Fruit fly (Drosophila melanogaster) whole organism, wandering third instar larva: Measurements from ENCODE around the gene CG42233.

Source experiments
- Abd-B ChIP-seq: fragments of >200 bp; optimal IDR thresholded peaks from 2 replicates; lab custom pipeline; 2017; ENCODE audit warnings: missing biosample characterization, missing genetic modification characterization
- CG32264 ChIP-seq: fragments of 200-800 bp; sonication (Bioruptor generic); optimal IDR thresholded peaks from 2 replicates; lab custom pipeline; 2016; ENCODE audit warnings: missing biosample characterization, missing genetic modification characterization
- CG9705 ChIP-seq: fragments of 200-800 bp; sonication (Bioruptor generic); optimal IDR thresholded peaks from 2 replicates; lab custom pipeline; 2018; ENCODE audit warnings: missing biosample characterization, mild to moderate bottlenecking, missing genetic modification characterization
- CrebA ChIP-seq: fragments of 200-800 bp; sonication (Bioruptor generic); optimal IDR thresholded peaks from 2 replicates; lab custom pipeline; 2016; ENCODE audit warnings: missing biosample characterization, mild to moderate bottlenecking, missing genetic modification characterization, borderline replicate concordance
- Dfd ChIP-seq: fragments of >200 bp; optimal IDR thresholded peaks from 2 replicates; lab custom pipeline; 2017; ENCODE audit warnings: missing biosample characterization, missing genetic modification characterization
- Dif ChIP-seq: fragments of 200-275, 200-300 bp; sonication (Bioruptor generic); optimal IDR thresholded peaks from 2 replicates; lab custom pipeline; 2018; ENCODE audit warnings: missing biosample characterization, missing genetic modification characterization; ENCODE audit not compliant: partially characterized antibody
- HLH106 ChIP-seq: fragments of 200-800 bp; optimal IDR thresholded peaks from 3 replicates; lab custom pipeline; 2019; ENCODE audit warnings: missing biosample characterization, mild to moderate bottlenecking, missing genetic modification characterization, moderate library complexity
- Hnf4 ChIP-seq: fragments of 200-800 bp; sonication (Bioruptor generic); optimal IDR thresholded peaks from 2 replicates; lab custom pipeline; 2016; ENCODE audit warnings: missing biosample characterization, mild to moderate bottlenecking, missing genetic modification characterization
- Hr78 ChIP-seq: fragments of >200 bp; optimal IDR thresholded peaks from 2 replicates; lab custom pipeline; 2017; ENCODE audit warnings: missing biosample characterization, missing genetic modification characterization
- Hr83 ChIP-seq: fragments of 200-300 bp; sonication (Bioruptor generic); optimal IDR thresholded peaks from 2 replicates; lab custom pipeline; 2016; ENCODE audit warnings: missing biosample characterization, mild to moderate bottlenecking, missing genetic modification characterization, moderate library complexity; ENCODE audit not compliant: poor library complexity, severe bottlenecking
- Jra ChIP-seq: sonication (Bioruptor generic); optimal IDR thresholded peaks from 2 replicates; lab custom pipeline; 2016; ENCODE audit warnings: missing biosample characterization, missing genetic modification characterization
- Mio ChIP-seq: sonication (Bioruptor generic); optimal IDR thresholded peaks from 2 replicates; lab custom pipeline; 2016; ENCODE audit warnings: missing biosample characterization, missing genetic modification characterization
- Myc ChIP-seq: fragments of >200 bp; optimal IDR thresholded peaks from 2 replicates; lab custom pipeline; 2017
- N ChIP-seq: fragments of >200 bp; optimal IDR thresholded peaks from 2 replicates; lab custom pipeline; 2018; ENCODE audit warnings: missing biosample characterization, missing external identifiers, missing genetic modification characterization
- OdsH ChIP-seq: fragments of 200-800 bp; sonication (Bioruptor generic); optimal IDR thresholded peaks from 2 replicates; lab custom pipeline; 2016; ENCODE audit warnings: missing biosample characterization, mild to moderate bottlenecking, missing genetic modification characterization
- Rel ChIP-seq, 2 experiments: fragments of 200-800 bp; sonication (Bioruptor generic) in 1 of 2; optimal IDR thresholded peaks; 2 replicates in 1 of 2; 3 replicates in 1 of 2; lab custom pipeline; 2016 to 2019; ENCODE audit warnings: mild to moderate bottlenecking in 2 of 2, missing biosample characterization in 2 of 2, missing genetic modification characterization in 2 of 2, moderate library complexity in 1 of 2
- Vsx2 ChIP-seq: fragments of 200-300, 225-300 bp; sonication (Bioruptor generic); optimal IDR thresholded peaks from 2 replicates; lab custom pipeline; 2018; ENCODE audit warnings: missing biosample characterization, missing genetic modification characterization; ENCODE audit not compliant: partially characterized antibody
- br ChIP-seq: fragments of 200-800 bp; sonication (Bioruptor generic); optimal IDR thresholded peaks from 2 replicates; lab custom pipeline; 2016; ENCODE audit warnings: missing biosample characterization, missing genetic modification characterization
- brk ChIP-seq: fragments of 200-800 bp; sonication (Bioruptor generic); optimal IDR thresholded peaks from 2 replicates; lab custom pipeline; 2016; ENCODE audit warnings: missing biosample characterization, mild to moderate bottlenecking, missing genetic modification characterization
- dl ChIP-seq, 2 experiments: fragments of 175-275, 200-275 bp in 1 of 2; fragments of 200-275 bp in 1 of 2; sonication (Bioruptor generic); optimal IDR thresholded peaks; lab custom pipeline; 2018; ENCODE audit warnings: mild to moderate bottlenecking in 2 of 2, missing biosample characterization in 2 of 2, missing genetic modification characterization in 2 of 2, moderate library complexity in 2 of 2; ENCODE audit not compliant: partially characterized antibody in 2 of 2, insufficient read depth in 1 of 2
- dmrt93B ChIP-seq: fragments of 200-800 bp; sonication (Bioruptor generic); optimal IDR thresholded peaks from 2 replicates; lab custom pipeline; 2018; ENCODE audit warnings: missing biosample characterization, mild to moderate bottlenecking, missing genetic modification characterization
- dsf ChIP-seq: sonication (Bioruptor generic); optimal IDR thresholded peaks from 2 replicates; lab custom pipeline; 2016; ENCODE audit warnings: missing biosample characterization, missing genetic modification characterization, borderline replicate concordance
- ey ChIP-seq: fragments of 200-800 bp; sonication (Bioruptor generic); optimal IDR thresholded peaks from 2 replicates; lab custom pipeline; 2016; ENCODE audit warnings: missing biosample characterization, missing genetic modification characterization
- foxo ChIP-seq, 2 experiments: fragments of 200-800 bp; sonication (Bioruptor generic); optimal IDR thresholded peaks; 2 replicates in 1 of 2; 3 replicates in 1 of 2; lab custom pipeline; 2016 to 2017; ENCODE audit warnings: missing biosample characterization in 2 of 2, missing genetic modification characterization in 2 of 2
- fru ChIP-seq: fragments of 200-800 bp; sonication (Bioruptor generic); optimal IDR thresholded peaks from 3 replicates; lab custom pipeline; 2016; ENCODE audit warnings: missing biosample characterization, mild to moderate bottlenecking, missing genetic modification characterization
- h ChIP-seq: fragments of 200-800 bp; sonication (Bioruptor generic); optimal IDR thresholded peaks from 3 replicates; lab custom pipeline; 2016; ENCODE audit warnings: missing biosample characterization, mild to moderate bottlenecking, missing genetic modification characterization
- jim ChIP-seq: fragments of 175-275, 200-325 bp; sonication (Bioruptor generic); optimal IDR thresholded peaks from 2 replicates; lab custom pipeline; 2016; ENCODE audit warnings: missing biosample characterization, mild to moderate bottlenecking, missing genetic modification characterization
- lola ChIP-seq: fragments of >200 bp; optimal IDR thresholded peaks from 2 replicates; lab custom pipeline; 2017; ENCODE audit warnings: missing biosample characterization, missing genetic modification characterization
- pan ChIP-seq: fragments of >200 bp; optimal IDR thresholded peaks from 2 replicates; lab custom pipeline; 2017
- psq ChIP-seq: fragments of 200-800 bp; sonication (Bioruptor generic); optimal IDR thresholded peaks from 3 replicates; lab custom pipeline; 2017; ENCODE audit warnings: missing biosample characterization, mild to moderate bottlenecking, missing genetic modification characterization, moderate library complexity
- sage ChIP-seq: fragments of 200-800 bp; sonication (Bioruptor generic); optimal IDR thresholded peaks from 2 replicates; lab custom pipeline; 2016; ENCODE audit warnings: missing biosample characterization, mild to moderate bottlenecking, missing genetic modification characterization
- tai ChIP-seq: sonication (Bioruptor generic); optimal IDR thresholded peaks from 2 replicates; lab custom pipeline; 2016; ENCODE audit warnings: missing biosample characterization, missing genetic modification characterization
- usp ChIP-seq: fragments of >200 bp; optimal IDR thresholded peaks from 2 replicates; lab custom pipeline; 2017; ENCODE audit warnings: missing biosample characterization, missing genetic modification characterization
- woc ChIP-seq: sonication (Bioruptor generic); optimal IDR thresholded peaks from 2 replicates; lab custom pipeline; 2016; ENCODE audit warnings: missing biosample characterization, mild to moderate bottlenecking, missing genetic modification characterization

Gene CG42233

DNA sequence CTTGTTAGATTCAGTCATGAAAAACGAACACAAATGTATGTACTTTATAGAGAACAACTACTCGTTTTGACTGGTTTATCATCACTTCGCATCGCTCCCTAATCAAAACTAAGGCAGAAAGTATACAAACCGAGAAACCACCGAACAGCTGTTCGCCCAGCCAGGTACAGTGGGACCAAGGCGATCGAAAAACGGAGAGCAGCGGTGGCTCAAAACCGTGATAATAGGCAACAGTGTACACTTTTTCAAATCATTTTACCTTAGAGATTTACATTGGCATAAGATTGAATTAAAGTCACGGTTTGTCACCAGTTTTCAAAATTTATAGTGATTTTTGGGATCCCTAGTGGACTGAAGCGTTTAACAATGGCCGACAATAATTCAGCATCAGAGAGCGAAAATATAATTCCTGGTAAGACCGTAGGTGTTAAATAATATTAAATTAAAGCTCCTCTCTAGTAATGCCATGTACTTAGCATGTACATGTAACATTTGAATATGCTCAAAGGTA, at the start of gene CG42233, which contains the start of gene CG1971:
CG42233 (minus strand) TSS at position 51 of the 511 bp plus-strand sequence.
CG1971 (plus strand) TSS at position 241 of the 511 bp plus-strand sequence.
- TF ChIP-seq foxo (GFP tag; optimal IDR thresholded peaks at IDR 0.05; lab: Kevin White, UChicago) = peak in 1 of 2 experiments; percentile 63
- no peak for TF ChIP-seq ey (GFP tag; lab: Kevin White, UChicago)
- no peak for TF ChIP-seq Dif (GFP tag; lab: Kevin White, UChicago)
- peak; percentile 18 for TF ChIP-seq woc (GFP tag; lab: Kevin White, UChicago)
- TF ChIP-seq Hr83 (GFP tag; lab: Kevin White, UChicago) = peak; percentile 25

DNA sequence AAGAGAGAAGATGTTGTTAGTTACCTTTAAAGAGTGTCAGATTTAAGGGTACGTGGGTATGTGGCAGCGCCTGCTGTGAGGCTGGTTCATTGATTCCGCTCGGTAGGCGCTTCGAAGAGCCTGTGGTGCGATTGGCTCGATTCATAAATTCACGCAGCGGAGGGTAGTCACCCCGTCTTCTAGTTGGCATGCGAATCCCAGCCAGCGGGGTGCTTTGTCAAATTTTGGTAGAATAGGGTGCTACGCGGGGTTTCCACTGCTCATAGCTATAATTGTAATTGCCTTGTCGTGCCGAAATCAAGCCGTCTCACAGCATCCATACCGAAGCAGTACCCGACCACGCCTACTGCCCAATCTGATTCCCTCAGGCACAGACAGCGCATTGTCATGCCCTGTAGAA, 47.1 kb upstream of the CG42233 start:
- TF ChIP-seq ey (GFP tag; lab: Kevin White, UChicago) (no peak), Vsx2 (GFP tag; lab: Kevin White, UChicago) (no peak), lola (no peak), brk (GFP tag; lab: Kevin White, UChicago) (no peak), fru (no peak), jim (GFP tag; lab: Kevin White, UChicago) (no peak), tai (GFP tag; lab: Kevin White, UChicago) (no peak), Jra (GFP tag; lab: Kevin White, UChicago) (no peak), h (GFP tag; lab: Kevin White, UChicago) (no peak), br (GFP tag; lab: Kevin White, UChicago) (no peak), dsf (GFP tag; lab: Kevin White, UChicago) (no peak), pan (lab: Kevin White, UChicago) (no peak), Myc (lab: Kevin White, UChicago) (no peak), psq (GFP tag; lab: Kevin White, UChicago) (no peak), Mio (GFP tag; lab: Kevin White, UChicago) (no peak), HLH106 (tag; lab: Kevin White, UChicago) (no peak), Dif (GFP tag; lab: Kevin White, UChicago) (no peak), foxo (GFP tag; optimal IDR thresholded peaks at IDR 0.05; lab: Kevin White, UChicago) (no peak), Hr83 (GFP tag; lab: Kevin White, UChicago) (no peak), usp (no peak)

DNA sequence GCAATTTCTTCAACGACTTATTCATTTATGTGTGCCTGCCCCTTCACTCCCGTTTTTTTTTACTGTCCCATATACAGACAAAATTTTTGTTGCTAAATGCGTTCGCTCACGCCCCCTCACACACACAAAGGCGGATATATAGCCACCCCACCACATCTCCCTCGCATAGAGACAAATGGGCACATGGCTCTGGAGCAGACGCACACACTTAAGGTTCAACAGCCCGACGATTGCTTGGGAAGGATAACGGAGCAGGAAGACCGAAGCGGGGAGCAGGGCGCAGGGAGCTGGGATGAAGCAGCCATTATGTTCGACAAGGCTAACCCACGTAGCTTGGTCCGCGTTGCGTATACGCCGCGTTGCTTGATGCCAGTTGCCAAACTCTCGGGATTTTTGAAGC, 21.3 kb upstream of the CG42233 start:
- TF ChIP-seq usp (no peak), ey (GFP tag; lab: Kevin White, UChicago) (no peak), Hnf4 (GFP tag; lab: Kevin White, UChicago) (no peak), N (GFP tag; lab: Kevin White, UChicago) (no peak), foxo (GFP tag; optimal IDR thresholded peaks at IDR 0.05; lab: Kevin White, UChicago) (no peak), dmrt93B (GFP tag; lab: Kevin White, UChicago) (no peak), sage (GFP tag; lab: Kevin White, UChicago) (no peak), jim (GFP tag; lab: Kevin White, UChicago) (no peak), Hr83 (GFP tag; lab: Kevin White, UChicago) (no peak), Rel (GFP tag; optimal IDR thresholded peaks at IDR 0.05; lab: Kevin White, UChicago) (no peak), Rel (tag; optimal IDR thresholded peaks at IDR 0.05; lab: Kevin White, UChicago) (no peak), psq (GFP tag; lab: Kevin White, UChicago) (no peak), Abd-B (GFP tag; lab: Kevin White, UChicago) (no peak), HLH106 (tag; lab: Kevin White, UChicago) (no peak), lola (no peak), dsf (GFP tag; lab: Kevin White, UChicago) (no peak)

DNA sequence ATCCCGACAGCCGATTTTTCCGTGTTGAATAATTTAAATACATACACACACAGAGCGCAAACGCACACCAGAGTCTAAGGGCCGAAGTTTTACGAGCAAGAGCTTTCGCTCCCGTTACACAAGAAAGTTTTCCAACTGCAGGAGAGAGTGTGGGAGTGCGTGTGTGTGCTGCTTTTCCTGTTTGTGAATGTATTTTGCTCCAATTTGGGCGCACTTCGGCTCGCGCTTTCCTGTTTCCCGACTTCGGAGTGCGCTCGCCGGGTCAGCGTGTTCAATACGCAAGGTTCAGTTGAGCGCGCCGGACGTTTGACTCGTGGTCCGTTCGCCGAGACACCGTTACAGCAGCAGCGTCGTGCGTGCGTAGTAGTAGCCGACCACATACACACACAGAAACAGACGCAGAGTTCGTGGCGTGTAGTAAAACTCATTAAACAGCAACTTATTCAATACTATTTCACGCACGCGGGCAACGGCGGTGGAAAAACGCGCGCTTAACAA, 20.5 kb upstream of the CG42233 start:
- TF ChIP-seq dmrt93B (GFP tag; lab: Kevin White, UChicago) = no peak
- TF ChIP-seq Hr78 = no peak
- TF ChIP-seq Abd-B (GFP tag; lab: Kevin White, UChicago) = no peak
- no peak for TF ChIP-seq Hr83 (GFP tag; lab: Kevin White, UChicago)
- no peak for TF ChIP-seq dl (GFP tag; optimal IDR thresholded peaks at IDR 0.05; lab: Kevin White, UChicago; ENCODE audit: insufficient read depth in 1 of 2, partially characterized antibody in 2 of 2)
- TF ChIP-seq sage (GFP tag; lab: Kevin White, UChicago) = no peak
- no peak for TF ChIP-seq Vsx2 (GFP tag; lab: Kevin White, UChicago)
- no peak for TF ChIP-seq CrebA
- TF ChIP-seq brk (GFP tag; lab: Kevin White, UChicago) = no peak
- TF ChIP-seq dsf (GFP tag; lab: Kevin White, UChicago) = no peak
- TF ChIP-seq foxo (GFP tag; optimal IDR thresholded peaks at IDR 0.05; lab: Kevin White, UChicago) = no peak
- TF ChIP-seq br (GFP tag; lab: Kevin White, UChicago) = no peak
- TF ChIP-seq Myc (lab: Kevin White, UChicago) = no peak
- TF ChIP-seq woc (GFP tag; lab: Kevin White, UChicago) = no peak
- no peak for TF ChIP-seq CG9705 (GFP tag; lab: Kevin White, UChicago)
- no peak for TF ChIP-seq CG32264 (GFP tag; lab: Kevin White, UChicago)
- TF ChIP-seq OdsH (GFP tag; lab: Kevin White, UChicago) = no peak
- TF ChIP-seq lola = no peak
- TF ChIP-seq Dif (GFP tag; lab: Kevin White, UChicago) = no peak
- TF ChIP-seq Dfd = no peak
